Fruit fly (Drosophila melanogaster) whole organism, embryonic: ENCODE data around the gene RanGAP.
A peak's percentile ranks its signal among the peaks of the same experiment; 100 is the strongest.

Experiments
- B-H2 ChIP-seq: fragments of 200-800 bp; sonication (Bioruptor generic); optimal IDR thresholded peaks from 2 replicates; lab custom pipeline; 2018; ENCODE audit warnings: missing biosample characterization, mild to moderate bottlenecking, missing genetic modification characterization
- CG10267 ChIP-seq: fragments of 200-800 bp; sonication (Bioruptor generic); optimal IDR thresholded peaks from 2 replicates; lab custom pipeline; 2018; ENCODE audit warnings: missing biosample characterization, mild to moderate bottlenecking, missing genetic modification characterization, moderate library complexity
- CG11085 ChIP-seq: fragments of 200-800 bp; sonication (Bioruptor generic); IDR thresholded peaks from 2 replicates; pipeline ENCODE4 v1.3.6; 2022; ENCODE audit warnings: missing biosample characterization, missing genetic modification characterization
- CG11398 ChIP-seq: fragments of 200-800 bp; sonication (Bioruptor generic); optimal IDR thresholded peaks from 2 replicates; lab custom pipeline; 2016; ENCODE audit warnings: missing biosample characterization, missing genetic modification characterization
- CG11560 ChIP-seq: fragments of 200-800 bp; sonication (Bioruptor generic); IDR thresholded peaks from 3 replicates; pipeline ENCODE4 v1.3.6; 2022; ENCODE audit warnings: missing biosample characterization, missing genetic modification characterization
- CG13894 ChIP-seq: fragments of 200-800 bp; sonication (Bioruptor generic); optimal IDR thresholded peaks from 3 replicates; lab custom pipeline; 2018; ENCODE audit warnings: missing biosample characterization, mild to moderate bottlenecking, missing genetic modification characterization, moderate library complexity
- CG14710 ChIP-seq: fragments of 200-800 bp; sonication (Bioruptor generic); optimal IDR thresholded peaks from 3 replicates; lab custom pipeline; 2019; ENCODE audit warnings: missing biosample characterization, mild to moderate bottlenecking, missing genetic modification characterization, moderate library complexity
- CG1603 ChIP-seq: fragments of 200-800 bp; sonication (Bioruptor generic); optimal IDR thresholded peaks from 2 replicates; lab custom pipeline; 2019; ENCODE audit warnings: missing biosample characterization, mild to moderate bottlenecking, missing genetic modification characterization, moderate library complexity
- CG17829 ChIP-seq: fragments of 200-800 bp; optimal IDR thresholded peaks from 2 replicates; lab custom pipeline; 2019; ENCODE audit warnings: missing biosample characterization, mild to moderate bottlenecking, missing genetic modification characterization, moderate library complexity
- CG1832 ChIP-seq: fragments of 200-800 bp; sonication (Bioruptor generic); optimal IDR thresholded peaks from 2 replicates; lab custom pipeline; 2017; ENCODE audit warnings: missing biosample characterization, mild to moderate bottlenecking, missing genetic modification characterization, inconsistent platforms
- CG18619 ChIP-seq: fragments of 200-800 bp; sonication (Bioruptor generic); optimal IDR thresholded peaks from 3 replicates; lab custom pipeline; 2017; ENCODE audit warnings: missing biosample characterization, mild to moderate bottlenecking, missing genetic modification characterization
- CG2120 ChIP-seq: fragments of 200-800 bp; sonication (Bioruptor generic); optimal IDR thresholded peaks from 3 replicates; lab custom pipeline; 2016; ENCODE audit warnings: missing biosample characterization, missing genetic modification characterization
- CG4282 ChIP-seq: fragments of 200-800 bp; sonication (Bioruptor generic); optimal IDR thresholded peaks from 2 replicates; lab custom pipeline; 2016; ENCODE audit warnings: missing biosample characterization, missing genetic modification characterization
- CG4424 ChIP-seq: fragments of 200-800 bp; sonication (Bioruptor generic); optimal IDR thresholded peaks from 3 replicates; lab custom pipeline; 2016; ENCODE audit warnings: missing biosample characterization, missing genetic modification characterization
- CG4820 ChIP-seq: fragments of 200-800 bp; sonication (Bioruptor generic); optimal IDR thresholded peaks from 3 replicates; lab custom pipeline; 2016; ENCODE audit warnings: missing biosample characterization, missing genetic modification characterization
- CG9797 ChIP-seq: fragments of 200-800 bp; sonication (Bioruptor generic); optimal IDR thresholded peaks from 3 replicates; lab custom pipeline; 2018; ENCODE audit warnings: missing biosample characterization, mild to moderate bottlenecking, missing genetic modification characterization
- Gsc ChIP-seq: fragments of 200-800 bp; sonication (Bioruptor generic); IDR thresholded peaks from 2 replicates; pipeline ENCODE4 v1.3.6; 2022; ENCODE audit warnings: missing biosample characterization, missing genetic modification characterization
- HLH4C ChIP-seq: fragments of 200-800 bp; sonication (Bioruptor generic); IDR thresholded peaks from 3 replicates; pipeline ENCODE4 v1.3.6; 2022; ENCODE audit warnings: missing biosample characterization, missing genetic modification characterization; ENCODE audit not compliant: partially characterized antibody
- Hand ChIP-seq: fragments of 200-800 bp; sonication (Bioruptor generic); optimal IDR thresholded peaks from 2 replicates; lab custom pipeline; 2017; ENCODE audit warnings: mild to moderate bottlenecking, missing biosample characterization, missing genetic modification reagents, missing genetic modification characterization
- Lim3 ChIP-seq: fragments of 200-800 bp; sonication (Bioruptor generic); IDR thresholded peaks from 2 replicates; pipeline ENCODE4 v1.3.6; 2022; ENCODE audit warnings: missing biosample characterization, missing genetic modification characterization
- Meics ChIP-seq: fragments of 200-800 bp; sonication (Bioruptor generic); optimal IDR thresholded peaks from 2 replicates; lab custom pipeline; 2017; ENCODE audit warnings: missing biosample characterization, mild to moderate bottlenecking, missing genetic modification characterization
- Mes4 ChIP-seq: fragments of 200-800 bp; sonication (Bioruptor generic); optimal IDR thresholded peaks from 2 replicates; lab custom pipeline; 2016; ENCODE audit warnings: missing biosample characterization, missing genetic modification characterization
- Mrtf ChIP-seq: fragments of 200-800 bp; sonication (Bioruptor generic); IDR thresholded peaks from 3 replicates; pipeline ENCODE4 v1.3.6; 2022; ENCODE audit warnings: missing biosample characterization, missing genetic modification characterization
- NC2α ChIP-seq: fragments of 200-800 bp; sonication (Bioruptor generic); optimal IDR thresholded peaks from 2 replicates; lab custom pipeline; 2016; ENCODE audit warnings: missing biosample characterization, missing genetic modification characterization
- Opbp ChIP-seq: fragments of 200-800 bp; sonication (Bioruptor generic); IDR thresholded peaks from 3 replicates; pipeline ENCODE4 v1.3.6; 2022; ENCODE audit warnings: missing biosample characterization, missing genetic modification characterization; ENCODE audit not compliant: partially characterized antibody
- Usf ChIP-seq: fragments of 200-800 bp; sonication (Bioruptor generic); optimal IDR thresholded peaks from 2 replicates; lab custom pipeline; 2017; ENCODE audit warnings: missing genotype, missing biosample characterization, missing genetic modification characterization
- Xbp1 ChIP-seq: fragments of 200-800 bp; sonication (Bioruptor generic); optimal IDR thresholded peaks from 3 replicates; lab custom pipeline; 2016; ENCODE audit warnings: missing biosample characterization, mild to moderate bottlenecking, missing genetic modification characterization
- bowl ChIP-seq: fragments of 200-800 bp; sonication (Bioruptor generic); IDR thresholded peaks from 2 replicates; pipeline ENCODE4 v1.3.6; 2022; ENCODE audit warnings: missing biosample characterization, missing genetic modification characterization
- chn ChIP-seq: fragments of 200-800 bp; sonication (Bioruptor generic); optimal IDR thresholded peaks from 2 replicates; lab custom pipeline; 2016; ENCODE audit warnings: missing biosample characterization, missing genetic modification characterization
- crc ChIP-seq: fragments of 200-800 bp; sonication (Bioruptor generic); optimal IDR thresholded peaks from 2 replicates; lab custom pipeline; 2016; ENCODE audit warnings: missing biosample characterization, missing genetic modification characterization
- en ChIP-seq: fragments of 200-800 bp; sonication (Bioruptor generic); optimal IDR thresholded peaks from 2 replicates; lab custom pipeline; 2016; ENCODE audit warnings: missing biosample characterization, missing genetic modification characterization
- fd102C ChIP-seq: fragments of 200-800 bp; sonication (Bioruptor generic); optimal IDR thresholded peaks from 2 replicates; lab custom pipeline; 2018; ENCODE audit warnings: missing biosample characterization, mild to moderate bottlenecking, missing genetic modification characterization, moderate library complexity
- fru ChIP-seq: fragments of >200 bp; optimal IDR thresholded peaks from 2 replicates; lab custom pipeline; 2017
- gcm ChIP-seq: fragments of 200-800 bp; sonication (Bioruptor generic); optimal IDR thresholded peaks from 2 replicates; lab custom pipeline; 2019; ENCODE audit warnings: missing biosample characterization, mild to moderate bottlenecking, missing genetic modification characterization, moderate library complexity
- gfzf ChIP-seq: fragments of 200-800 bp; sonication (Bioruptor generic); optimal IDR thresholded peaks from 2 replicates; lab custom pipeline; 2016; ENCODE audit warnings: missing biosample characterization, mild to moderate bottlenecking, missing genetic modification characterization, moderate library complexity
- hbn ChIP-seq: fragments of 200-800 bp; sonication (Bioruptor generic); IDR thresholded peaks from 2 replicates; pipeline ENCODE4 v1.3.6; 2022; ENCODE audit warnings: missing biosample characterization, missing genetic modification characterization; ENCODE audit not compliant: partially characterized antibody
- hkb ChIP-seq, 2 experiments: fragments of 200-800 bp in 1 of 2; fragments of >200 bp in 1 of 2; sonication (Bioruptor generic) in 1 of 2; IDR thresholded peaks in 1 of 2; optimal IDR thresholded peaks in 1 of 2; 2 replicates each; pipeline versions ENCODE4 v1.3.6 to Lab custom; 2017 to 2022; ENCODE audit warnings: missing biosample characterization in 1 of 2, missing genetic modification characterization in 1 of 2
- nerfin-2 ChIP-seq: fragments of 200-800 bp; sonication (Bioruptor generic); IDR thresholded peaks from 2 replicates; pipeline ENCODE4 v1.3.6; 2022; ENCODE audit warnings: missing biosample characterization, missing genetic modification characterization; ENCODE audit not compliant: partially characterized antibody
- pan ChIP-seq, 4 experiments: fragments of >200 bp in 3 of 4; fragments of 200-800 bp in 1 of 4; sonication (Bioruptor generic) in 1 of 4; optimal IDR thresholded peaks in 3 of 4; IDR thresholded peaks in 1 of 4; 2 replicates each; pipeline versions ENCODE4 v1.3.6 to Lab custom; 2017 to 2022; ENCODE audit warnings: missing biosample characterization in 2 of 4, missing genetic modification characterization in 2 of 4, mixed read lengths in 1 of 4
- peb ChIP-seq: fragments of 200-800 bp; sonication (Bioruptor generic); IDR thresholded peaks from 2 replicates; pipeline ENCODE4 v1.3.6; 2022; ENCODE audit warnings: missing biosample characterization, missing genetic modification characterization
- pros ChIP-seq: fragments of 200-800 bp; sonication (Bioruptor generic); optimal IDR thresholded peaks from 3 replicates; lab custom pipeline; 2019; ENCODE audit warnings: missing biosample characterization, mild to moderate bottlenecking, missing genetic modification characterization, moderate library complexity
- rib ChIP-seq: fragments of 200-800 bp; sonication (Bioruptor generic); IDR thresholded peaks from 2 replicates; pipeline ENCODE4 v1.3.6; 2022; ENCODE audit warnings: missing biosample characterization, missing genetic modification characterization
- slbo ChIP-seq: fragments of 200-800 bp; sonication (Bioruptor generic); IDR thresholded peaks from 2 replicates; pipeline ENCODE4 v1.3.6; 2022; ENCODE audit warnings: missing biosample characterization, missing genetic modification characterization
- sqz ChIP-seq: fragments of 200-800 bp; sonication (Bioruptor generic); optimal IDR thresholded peaks from 3 replicates; lab custom pipeline; 2018; ENCODE audit warnings: missing biosample characterization, mild to moderate bottlenecking, missing genetic modification characterization
- tna ChIP-seq: fragments of 200-800 bp; sonication (Bioruptor generic); IDR thresholded peaks from 2 replicates; pipeline ENCODE4 v1.3.6; 2022; ENCODE audit warnings: missing biosample characterization, missing genetic modification characterization; ENCODE audit not compliant: partially characterized antibody
- toy ChIP-seq: fragments of 200-800 bp; sonication (Bioruptor generic); IDR thresholded peaks from 2 replicates; pipeline ENCODE4 v1.3.6; 2022; ENCODE audit warnings: missing biosample characterization, missing genetic modification characterization
- trem ChIP-seq: fragments of 200-800 bp; optimal IDR thresholded peaks from 3 replicates; lab custom pipeline; 2019; ENCODE audit warnings: missing biosample characterization, mild to moderate bottlenecking, missing genetic modification characterization, moderate library complexity
- unpg ChIP-seq: fragments of 200-800 bp; sonication (Bioruptor generic); optimal IDR thresholded peaks from 3 replicates; lab custom pipeline; 2018; ENCODE audit warnings: missing biosample characterization, mild to moderate bottlenecking, missing genetic modification characterization, moderate library complexity
- yki ChIP-seq: fragments of >200 bp; optimal IDR thresholded peaks from 3 replicates; lab custom pipeline; 2018

RanGAP gene

dm6 chr2L:19425765-19426329 lies 15.9 kb upstream of the RanGAP start (continued):
- TF ChIP-seq CG18619 (GFP tag; lab: Kevin White, UChicago) (peak; percentile 65), CG14710 (tag; lab: Kevin White, UChicago) (peak; percentile 49), gcm (GFP tag; lab: Kevin White, UChicago) (peak; percentile 17), rib (GFP tag; lab: Robert Waterston, UW) (no peak; the same call in 1 of the 2 replicates), NC2α (GFP tag; lab: Kevin White, UChicago) (no peak), CG10267 (tag; lab: Kevin White, UChicago) (peak; percentile 51), unpg (GFP tag; lab: Kevin White, UChicago) (peak; percentile 78), hbn (GFP tag; lab: Robert Waterston, UW) (no peak), nerfin-2 (GFP tag; lab: Robert Waterston, UW) (no peak), Meics (GFP tag; lab: Kevin White, UChicago) (peak; percentile 79), CG4820 (GFP tag; lab: Kevin White, UChicago) (peak; percentile 40), slbo (GFP tag; lab: Robert Waterston, UW) (peak; percentile 85), CG4282 (GFP tag; lab: Kevin White, UChicago) (peak; percentile 34), CG17829 (tag; lab: Kevin White, UChicago) (peak; percentile 73), chn (GFP tag; lab: Kevin White, UChicago) (peak; percentile 37), Lim3 (GFP tag; lab: Robert Waterston, UW) (0 out of 2 replicates have a peak, but pooled peaks have one; percentile 8), CG1832 (GFP tag; lab: Kevin White, UChicago) (no peak), gfzf (GFP tag; lab: Kevin White, UChicago) (no peak), fru (lab: Kevin White, UChicago) (no peak), pan (optimal IDR thresholded peaks at IDR 0.05; lab: Kevin White, UChicago) (no peak), pan (GFP tag; optimal IDR thresholded peaks at IDR 0.05 in 1 of 2, IDR thresholded peaks at IDR 0.05 in 1 of 2) (peak in 1 of 2 experiments; percentile 79), CG1603 (peak; percentile 59), CG11085 (peak; percentile 51), toy (GFP tag; lab: Robert Waterston, UW) (peak; percentile 71), bowl (GFP tag; lab: Robert Waterston, UW) (no peak), fd102C (GFP tag; lab: Kevin White, UChicago) (no peak), Usf (GFP tag; lab: Kevin White, UChicago) (peak; percentile 39), en (GFP tag; lab: Kevin White, UChicago) (peak; percentile 73), CG9797 (GFP tag; lab: Kevin White, UChicago) (no peak), Mes4 (peak; percentile 10), B-H2 (GFP tag; lab: Kevin White, UChicago) (no peak), HLH4C (GFP tag; lab: Robert Waterston, UW) (no peak), sqz (GFP tag; lab: Kevin White, UChicago) (no peak), peb (GFP tag; lab: Robert Waterston, UW) (peak; percentile 36; the same call in 1 of the 2 replicates), pros (GFP tag; lab: Kevin White, UChicago) (peak; percentile 81), yki (lab: Kevin White, UChicago) (no peak), tna (GFP tag; lab: Robert Waterston, UW) (no peak), CG11398 (GFP tag; lab: Kevin White, UChicago) (no peak), Gsc (no peak), crc (GFP tag; lab: Kevin White, UChicago) (peak; percentile 19), CG4424 (GFP tag; lab: Kevin White, UChicago) (peak; percentile 74), Mrtf (GFP tag; lab: Robert Waterston, UW) (0 out of 3 replicates have a peak, but pooled peaks have one; percentile 32), trem (tag; lab: Kevin White, UChicago) (peak; percentile 57), hkb (optimal IDR thresholded peaks at IDR 0.05; lab: Kevin White, UChicago) (no peak), hkb (GFP tag; IDR thresholded peaks at IDR 0.05; lab: Robert Waterston, UW) (peak; percentile 63), Opbp (GFP tag; lab: Robert Waterston, UW) (no peak), CG11560 (tag; lab: Robert Waterston, UW) (0 out of 3 replicates have a peak, but pooled peaks have one; percentile 11), Hand (GFP tag; lab: Kevin White, UChicago) (no peak), Xbp1 (GFP tag; lab: Kevin White, UChicago) (peak; percentile 77), CG13894 (tag; lab: Kevin White, UChicago) (peak; percentile 38), CG2120 (GFP tag; lab: Kevin White, UChicago) (peak; percentile 69)
